Fruit fly (Drosophila melanogaster) whole organism, prepupa: ENCODE data around the gene TTLL4A.

Experiments used
- CG16779 ChIP-seq: fragments of 200-800 bp; sonication (Bioruptor generic); optimal IDR thresholded peaks from 3 replicates; lab custom pipeline; 2017; ENCODE audit warnings: missing biosample characterization, mild to moderate bottlenecking, missing genetic modification characterization
- CG3032 ChIP-seq: fragments of 200-800 bp; optimal IDR thresholded peaks from 2 replicates; lab custom pipeline; 2019; ENCODE audit warnings: missing biosample characterization, mild to moderate bottlenecking, missing genetic modification characterization, moderate library complexity
- CG6792 ChIP-seq: fragments of 200-800 bp; sonication (Bioruptor generic); optimal IDR thresholded peaks from 3 replicates; lab custom pipeline; 2016; ENCODE audit warnings: missing biosample characterization, missing genetic modification characterization
- Gug ChIP-seq: fragments of 200-800 bp; sonication (Bioruptor generic); IDR thresholded peaks from 2 replicates; pipeline ENCODE4 v1.3.6; 2022; ENCODE audit warnings: missing biosample characterization, missing genetic modification characterization
- OdsH ChIP-seq: fragments of 200-800 bp; sonication (Bioruptor generic); optimal IDR thresholded peaks from 3 replicates; lab custom pipeline; 2016; ENCODE audit warnings: missing biosample characterization, missing genetic modification characterization
- cyc ChIP-seq: fragments of 200-800 bp; sonication (Bioruptor generic); optimal IDR thresholded peaks from 3 replicates; lab custom pipeline; 2016; ENCODE audit warnings: missing biosample characterization, missing genetic modification characterization

dm6 chr2L:11039548-11040144, 50.4 kb downstream of the TTLL4A start:
- TF ChIP-seq cyc (GFP tag; lab: Kevin White, UChicago) (no peak), CG16779 (tag; lab: Kevin White, UChicago) (no peak), Gug (GFP tag; lab: Robert Waterston, UW) (no peak), CG6792 (GFP tag; lab: Kevin White, UChicago) (no peak), CG3032 (tag; lab: Kevin White, UChicago) (no peak), OdsH (GFP tag; lab: Kevin White, UChicago) (no peak)
